Fruit fly (Drosophila melanogaster): Measurements from ENCODE around the gene GlyRS.

DNA sequence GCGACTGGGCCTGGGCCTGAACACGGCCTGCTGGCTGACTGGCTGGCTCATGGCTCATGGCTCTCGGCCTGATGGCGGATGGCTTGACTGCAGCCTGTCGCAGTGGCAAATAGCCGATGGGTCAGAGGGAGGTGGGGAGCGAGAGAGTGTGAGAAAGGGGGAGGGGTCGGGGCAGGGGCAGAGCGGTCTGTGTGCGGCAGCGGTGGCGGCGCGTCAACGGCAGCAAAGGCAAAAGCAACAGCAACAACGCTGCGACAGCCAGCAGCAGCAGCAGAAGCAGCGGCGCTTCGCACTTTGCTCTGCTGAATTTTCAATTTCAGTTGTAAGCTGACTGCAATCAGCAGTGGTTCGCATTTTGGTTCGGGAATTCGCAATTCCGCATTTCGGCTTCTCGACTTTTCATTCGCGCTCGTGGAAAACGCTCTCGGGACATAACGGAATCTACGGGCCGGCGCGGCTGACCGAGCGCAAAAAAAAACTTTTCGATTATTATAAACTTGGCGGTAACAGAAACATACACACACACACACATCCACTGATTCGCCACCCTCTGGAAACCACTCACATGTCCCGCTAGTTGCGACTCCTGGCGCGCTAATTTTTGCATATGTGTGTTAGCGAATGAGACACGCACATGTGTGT, 10.7 kb downstream of the GlyRS start, which contains the start of gene CG45071:
- TF ChIP-seq CTCF (optimal IDR thresholded peaks at IDR 0.05) (no peak), CG8478 (optimal IDR thresholded peaks at IDR 0.05) (no peak)
